Worm (Caenorhabditis elegans) whole organism, L4 larva: ENCODE measurements around the gene F26G1.5.

Experiments
- F26F4.8 ChIP-seq: fragments of 200-800 bp; sonication (Bioruptor generic); conservative IDR thresholded peaks from 2 replicates; pipeline ENCODE4 v1.3.6; 2022; ENCODE audit warnings: missing genetic modification characterization, missing compliant biosample characterization
- T26A8.4 ChIP-seq: fragments of 200-800 bp; sonication (Bioruptor generic); IDR thresholded peaks from 2 replicates; pipeline ENCODE4 v1.3.6; 2022; ENCODE audit warnings: missing genetic modification characterization, missing compliant biosample characterization
- ZK337.2 ChIP-seq: fragments of 200-800 bp; sonication (Bioruptor generic); IDR thresholded peaks from 2 replicates; pipeline ENCODE4 v1.3.6; 2022; ENCODE audit warnings: missing genetic modification reagents, missing genetic modification characterization, missing compliant biosample characterization
- ama-1 ChIP-seq: fragments of 150-350 bp; optimal IDR thresholded peaks from 2 replicates; lab custom pipeline; 2014; ENCODE audit warnings: inconsistent platforms, mixed read lengths
- daf-12 ChIP-seq: fragments of 150-350 bp; optimal IDR thresholded peaks from 2 replicates; lab custom pipeline; 2014; ENCODE audit warnings: missing biosample characterization, missing genetic modification reagents, missing genetic modification characterization
- daf-16 ChIP-seq, 3 experiments: sonication (generic microtip); optimal IDR thresholded peaks; 2 replicates each; lab custom pipeline; 2016 to 2017; ENCODE audit warnings: missing genetic modification characterization in 3 of 3, missing genetic modification reagents in 3 of 3, mild to moderate bottlenecking in 2 of 3, missing compliant biosample characterization in 2 of 3, missing biosample characterization in 1 of 3, moderate library complexity in 1 of 3
- daf-8 ChIP-seq: fragments of 200-800 bp; sonication (Bioruptor generic); IDR thresholded peaks from 2 replicates; pipeline ENCODE4 v1.3.6; 2022; ENCODE audit warnings: missing genetic modification characterization, missing compliant biosample characterization
- dmd-8 ChIP-seq: fragments of 200-800 bp; sonication (Bioruptor generic); IDR thresholded peaks from 2 replicates; pipeline ENCODE4 v1.3.6; 2022; ENCODE audit warnings: missing genetic modification characterization, missing compliant biosample characterization
- dve-1 ChIP-seq: sonication (generic microtip); optimal IDR thresholded peaks from 2 replicates; lab custom pipeline; 2017; ENCODE audit warnings: antibody characterized with exemption, mild to moderate bottlenecking, missing genetic modification characterization, missing compliant biosample characterization; ENCODE audit not compliant: insufficient read depth
- fkh-10 ChIP-seq: fragments of 150-350 bp; optimal IDR thresholded peaks from 2 replicates; lab custom pipeline; 2014; ENCODE audit warnings: missing biosample characterization, missing genetic modification reagents, missing genetic modification characterization
- hif-1 ChIP-seq, 2 experiments: sonication (generic microtip); optimal IDR thresholded peaks; 2 replicates each; lab custom pipeline; 2016 to 2017; ENCODE audit warnings: missing compliant biosample characterization in 2 of 2, missing genetic modification characterization in 2 of 2, missing genetic modification reagents in 2 of 2, missing genotype in 2 of 2, mild to moderate bottlenecking in 1 of 2
- hlh-11 ChIP-seq: fragments of 200-800 bp; sonication (Bioruptor generic); optimal IDR thresholded peaks from 2 replicates; lab custom pipeline; 2018; ENCODE audit warnings: mild to moderate bottlenecking, missing genetic modification characterization, missing compliant biosample characterization
- hlh-30 ChIP-seq: sonication (generic microtip); optimal IDR thresholded peaks from 2 replicates; lab custom pipeline; 2017; ENCODE audit warnings: antibody characterized with exemption, mild to moderate bottlenecking, missing genetic modification characterization, missing compliant biosample characterization; ENCODE audit not compliant: insufficient read depth
- hmg-1.1 ChIP-seq: fragments of 200-800 bp; sonication (Bioruptor generic); IDR thresholded peaks from 2 replicates; pipeline ENCODE4 v1.3.6; 2022; ENCODE audit warnings: missing genetic modification reagents, missing genetic modification characterization, missing compliant biosample characterization
- jun-1 ChIP-seq: fragments of 150-350 bp; optimal IDR thresholded peaks from 2 replicates; lab custom pipeline; 2014; ENCODE audit warnings: missing biosample characterization, missing genetic modification reagents, missing genetic modification characterization
- lsy-2 ChIP-seq, 2 experiments: fragments of 150-350 bp in 1 of 2; sonication (generic microtip) in 1 of 2; optimal IDR thresholded peaks; 2 replicates each; lab custom pipeline; 2014 to 2017; ENCODE audit warnings: missing biosample characterization in 2 of 2, missing genetic modification characterization in 2 of 2
- mdl-1 ChIP-seq, 2 experiments: fragments of 150-350 bp in 1 of 2; sonication (generic microtip) in 1 of 2; optimal IDR thresholded peaks; 2 replicates each; lab custom pipeline; 2014 to 2017; ENCODE audit warnings: missing biosample characterization in 2 of 2, missing genetic modification characterization in 2 of 2
- mdt-29 ChIP-seq: fragments of 200-800 bp; sonication (Bioruptor generic); IDR thresholded peaks from 2 replicates; pipeline ENCODE4 v1.3.6; 2022; ENCODE audit warnings: missing genetic modification reagents, missing genetic modification characterization, missing compliant biosample characterization
- mep-1 ChIP-seq: fragments of 150-350 bp; sonication (generic microtip); optimal IDR thresholded peaks from 3 replicates; lab custom pipeline; 2014; ENCODE audit warnings: missing biosample characterization, missing genetic modification characterization
- mes-2 ChIP-seq: sonication (generic microtip); optimal IDR thresholded peaks from 2 replicates; lab custom pipeline; 2016; ENCODE audit warnings: missing genotype, mild to moderate bottlenecking, missing genetic modification characterization, missing compliant biosample characterization; ENCODE audit not compliant: poor library complexity, severe bottlenecking
- mxl-3 ChIP-seq: fragments of 200-800 bp; sonication (Bioruptor generic); optimal IDR thresholded peaks from 2 replicates; lab custom pipeline; 2018; ENCODE audit warnings: mild to moderate bottlenecking, missing genetic modification characterization, missing compliant biosample characterization
- nhr-10 ChIP-seq: fragments of 150-350 bp; optimal IDR thresholded peaks from 2 replicates; lab custom pipeline; 2014; ENCODE audit warnings: missing biosample characterization, missing genetic modification characterization
- nhr-237 ChIP-seq: sonication (generic microtip); optimal IDR thresholded peaks from 2 replicates; lab custom pipeline; 2017; ENCODE audit warnings: missing biosample characterization, missing genetic modification characterization
- nhr-25 ChIP-seq: sonication (generic microtip); optimal IDR thresholded peaks from 2 replicates; lab custom pipeline; 2017; ENCODE audit warnings: missing genetic modification characterization, mild to moderate bottlenecking, missing compliant biosample characterization, antibody characterized with exemption, moderate library complexity, borderline replicate concordance; ENCODE audit not compliant: insufficient read depth
- nhr-28 ChIP-seq: fragments of 150-350 bp; optimal IDR thresholded peaks from 2 replicates; lab custom pipeline; 2014; ENCODE audit warnings: missing biosample characterization, missing genetic modification characterization
- nhr-6 ChIP-seq: fragments of 150-350 bp; optimal IDR thresholded peaks from 2 replicates; lab custom pipeline; 2014; ENCODE audit warnings: missing biosample characterization, missing genetic modification characterization
- spr-1 ChIP-seq: sonication (generic microtip); optimal IDR thresholded peaks from 2 replicates; lab custom pipeline; 2016; ENCODE audit warnings: mild to moderate bottlenecking, missing genetic modification characterization, missing compliant biosample characterization
- tag-97 ChIP-seq: fragments of 200-800 bp; sonication (Bioruptor generic); IDR thresholded peaks from 2 replicates; pipeline ENCODE4 v1.3.6; 2022; ENCODE audit warnings: missing genetic modification characterization, missing compliant biosample characterization
- tra-1 ChIP-seq: fragments of 200-800 bp; sonication (Bioruptor generic); IDR thresholded peaks from 2 replicates; pipeline ENCODE4 v1.3.6; 2022; ENCODE audit warnings: missing genetic modification reagents, missing genetic modification characterization, missing compliant biosample characterization
- unc-130 ChIP-seq: sonication (generic microtip); optimal IDR thresholded peaks from 2 replicates; lab custom pipeline; 2016; ENCODE audit warnings: missing genetic modification reagents, missing genetic modification characterization, missing compliant biosample characterization
- unc-62 ChIP-seq, 3 experiments: fragments of 150-350 bp in 1 of 3; sonication (generic microtip); optimal IDR thresholded peaks in 2 of 3; peaks in 1 of 3; 1 replicate in 1 of 3; 2 replicates in 2 of 3; lab custom pipeline; 2014 to 2017; ENCODE audit warnings: missing biosample characterization in 3 of 3, missing genetic modification characterization in 3 of 3, missing genetic modification reagents in 3 of 3, missing genotype in 1 of 3
- vab-7 ChIP-seq: fragments of 200-800 bp; sonication (Bioruptor generic); IDR thresholded peaks from 2 replicates; pipeline ENCODE4 v1.3.6; 2022; ENCODE audit warnings: missing genetic modification reagents, missing genetic modification characterization, missing compliant biosample characterization
- zfp-2 ChIP-seq: sonication (generic microtip); optimal IDR thresholded peaks from 2 replicates; lab custom pipeline; 2016; ENCODE audit warnings: mild to moderate bottlenecking, missing genetic modification characterization, missing compliant biosample characterization

Gene F26G1.5

DNA sequence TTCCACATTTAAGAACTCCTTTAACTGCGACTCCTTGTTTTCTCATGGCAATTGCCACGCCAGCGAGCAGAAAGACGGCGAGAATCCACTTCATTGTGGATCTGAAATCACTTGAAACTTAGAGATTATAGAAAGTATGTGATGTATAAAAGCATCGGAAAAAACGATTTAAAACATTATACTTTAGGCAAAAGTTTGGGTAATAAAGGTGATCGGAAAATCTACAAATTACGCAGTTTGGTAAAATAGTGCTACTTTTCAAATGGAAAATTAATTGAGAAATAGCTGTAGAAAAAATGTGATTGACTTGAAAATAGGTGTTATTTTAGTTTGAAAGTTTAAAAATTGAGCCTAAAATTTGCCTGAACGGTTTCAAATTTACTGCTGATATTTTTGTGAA is 43.4 kb downstream of the F26G1.5 start, which contains the start of gene ttr-41:
Gene ttr-41 (minus strand): TSS at position 101 of the 400 bp plus-strand sequence.
- TF ChIP-seq nhr-28 (tag; lab: Kevin White, UChicago) (no peak), F26F4.8 (no peak), jun-1 (tag; lab: Kevin White, UChicago) (no peak), daf-16 (GFP tag; optimal IDR thresholded peaks at IDR 0.05; lab: Kevin White, UChicago) (no peak), daf-16 (tag; optimal IDR thresholded peaks at IDR 0.05; lab: Kevin White, UChicago) (no peak), tra-1 (no peak), nhr-237 (tag; lab: Kevin White, UChicago) (no peak)

DNA sequence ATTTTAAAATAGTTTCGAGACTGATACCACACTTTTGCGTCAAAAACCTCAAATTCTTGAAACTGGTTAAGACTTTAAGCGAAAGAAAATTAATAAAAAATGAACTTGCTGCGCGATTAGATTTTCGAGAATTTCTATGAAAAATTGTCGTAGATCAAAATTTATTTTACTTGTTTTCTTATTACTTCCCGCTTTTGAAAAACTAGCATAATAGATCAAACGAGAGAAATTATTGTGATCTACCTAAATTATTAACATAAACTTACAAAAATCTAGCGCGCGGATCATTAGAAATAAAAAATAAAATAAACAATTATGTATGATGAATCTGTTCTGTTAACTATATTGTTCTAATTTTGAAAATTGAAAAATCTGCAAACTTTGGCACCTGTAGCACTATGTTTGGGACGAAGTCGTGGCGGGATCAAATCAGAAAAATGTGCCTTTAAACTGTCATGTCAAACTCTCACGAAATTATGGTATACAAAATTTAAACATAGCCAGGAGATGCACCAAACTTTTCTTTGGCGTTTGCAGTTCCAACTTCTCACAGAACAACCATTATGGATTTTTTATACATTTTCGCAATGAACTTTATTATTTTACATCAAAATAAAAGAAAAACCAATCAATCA is 44.3 kb downstream of the F26G1.5 start:
- TF ChIP-seq T26A8.4 (GFP tag; lab: Robert Waterston, UW) (0 out of 2 replicates have a peak, but pooled peaks have one; percentile 23), dve-1 (peak; percentile 47), daf-16 (GFP tag; optimal IDR thresholded peaks at IDR 0.05; lab: Kevin White, UChicago) (no peak), daf-16 (tag; optimal IDR thresholded peaks at IDR 0.05; lab: Kevin White, UChicago) (peak; percentile 16), unc-62 (GFP tag; optimal IDR thresholded peaks at IDR 0.05 in 1 of 2; lab: Kevin White, UChicago) (peak in 1 of 2 experiments; percentile 69), unc-62 (tag; optimal IDR thresholded peaks at IDR 0.05; lab: Kevin White, UChicago) (no peak), nhr-25 (tag; lab: Kevin White, UChicago) (no peak), dmd-8 (no peak), ama-1 (lab: Kevin White, UChicago) (peak; percentile 75), vab-7 (GFP tag; lab: Robert Waterston, UW) (no peak)
- TF ChIP-seq, all 104 proteins: peak for 5

DNA sequence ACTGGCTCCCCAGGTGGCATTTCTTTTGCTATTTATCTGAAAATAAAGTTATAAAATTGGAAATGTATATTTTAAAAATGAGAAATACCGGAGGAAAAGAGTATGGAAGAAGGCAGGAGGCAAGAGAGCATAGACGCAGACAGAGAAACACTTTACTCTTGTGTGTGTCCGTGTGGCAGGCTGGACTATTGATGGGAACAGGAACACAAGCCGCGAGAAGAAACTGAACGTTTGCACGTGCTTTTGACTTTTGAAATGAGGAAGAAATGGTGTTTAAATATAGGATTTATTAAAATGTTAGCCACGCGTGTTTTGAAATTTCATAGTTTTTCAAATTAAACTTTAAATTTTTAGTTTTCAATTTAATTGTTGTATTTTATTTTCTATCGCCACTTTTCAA is 45.1 kb downstream of the F26G1.5 start, which contains the start of gene F10G7.10:
Gene F10G7.10 (minus strand): TSS at position 145 of the 400 bp plus-strand sequence.
- TF ChIP-seq mep-1 (tag; lab: Kevin White, UChicago) (peak; percentile 0), hlh-11 (tag; lab: Kevin White, UChicago) (peak; percentile 42), hif-1 (tag; optimal IDR thresholded peaks at IDR 0.05; lab: Kevin White, UChicago) (peak in 1 of 2 experiments; percentile 50), ZK337.2 (GFP tag; lab: Robert Waterston, UW) (no peak), nhr-10 (tag; lab: Kevin White, UChicago) (no peak), unc-62 (GFP tag; optimal IDR thresholded peaks at IDR 0.05 in 1 of 2; lab: Kevin White, UChicago) (peak in 1 of 2 experiments; percentile 59), unc-62 (tag; optimal IDR thresholded peaks at IDR 0.05; lab: Kevin White, UChicago) (no peak), hmg-1.1 (GFP tag; lab: Robert Waterston, UW) (0 out of 2 replicates have a peak, but pooled peaks have one; percentile 39), mdl-1 (tag; optimal IDR thresholded peaks at IDR 0.05; lab: Kevin White, UChicago) (peak; percentile 30 to 84), F26F4.8 (no peak), daf-16 (GFP tag; optimal IDR thresholded peaks at IDR 0.05; lab: Kevin White, UChicago) (no peak), daf-16 (tag; optimal IDR thresholded peaks at IDR 0.05; lab: Kevin White, UChicago) (peak; percentile 29), hlh-30 (peak; percentile 83), fkh-10 (GFP tag; lab: Kevin White, UChicago) (no peak), daf-12 (tag; lab: Kevin White, UChicago) (no peak), mxl-3 (GFP tag; lab: Kevin White, UChicago) (peak; percentile 69), dve-1 (peak; percentile 36), nhr-6 (tag; lab: Kevin White, UChicago) (peak; percentile 3), zfp-2 (tag; lab: Kevin White, UChicago) (no peak), unc-130 (GFP tag; lab: Kevin White, UChicago) (no peak), daf-8 (GFP tag; lab: Robert Waterston, UW) (no peak), mes-2 (tag; lab: Kevin White, UChicago) (peak; percentile 31), tag-97 (GFP tag; lab: Robert Waterston, UW) (no peak), spr-1 (tag; lab: Kevin White, UChicago) (no peak), mdt-29 (GFP tag; lab: Robert Waterston, UW) (no peak), lsy-2 (tag; optimal IDR thresholded peaks at IDR 0.05; lab: Kevin White, UChicago) (peak in 1 of 2 experiments; percentile 28)
